Worm (Caenorhabditis elegans): Measurements from ENCODE around the gene lgc-44.

- TF ChIP-seq him-1 (tag; optimal IDR thresholded peaks at IDR 0.05) (no peak), dao-5 (tag; optimal IDR thresholded peaks at IDR 0.05) (no peak)
These were observed 43.0 kb downstream of the lgc-44 start, which contains the start of gene F35B12.10 for ce11 chrV:11629222-11630026.
